Worm (Caenorhabditis elegans): Measurements from ENCODE around the gene Y17D7B.4.

Y17D7B.4 gene

ce11 chrV:18776245-18776737 lies at the start of gene Y17D7B.4:
Gene Y17D7B.4, minus strand, starts transcription at chrV:18776687.
- TF ChIP-seq W03F9.2 (tag; optimal IDR thresholded peaks at IDR 0.05) (no peak), him-1 (tag; optimal IDR thresholded peaks at IDR 0.05) (no peak), dao-5 (tag; optimal IDR thresholded peaks at IDR 0.05) (no peak)

ce11 chrV:18821569-18821968 lies 45.1 kb upstream of the Y17D7B.4 start:
- TF ChIP-seq dao-5 (tag; optimal IDR thresholded peaks at IDR 0.05): no peak
- no peak for TF ChIP-seq W03F9.2 (tag; optimal IDR thresholded peaks at IDR 0.05)
- TF ChIP-seq him-1 (tag; optimal IDR thresholded peaks at IDR 0.05): no peak

- TF ChIP-seq W03F9.2 (tag; optimal IDR thresholded peaks at IDR 0.05) (no peak), dao-5 (tag; optimal IDR thresholded peaks at IDR 0.05) (no peak), him-1 (tag; optimal IDR thresholded peaks at IDR 0.05) (no peak)
Observed at ce11 chrV:18819643-18820042, 43.2 kb upstream of the Y17D7B.4 start, which contains the start of gene ncs-5. Gene ncs-5, plus strand, starts transcription at chrV:18819766.

- TF ChIP-seq dao-5 (tag; optimal IDR thresholded peaks at IDR 0.05): no peak
- TF ChIP-seq him-1 (tag; optimal IDR thresholded peaks at IDR 0.05): no peak
- TF ChIP-seq W03F9.2 (tag; optimal IDR thresholded peaks at IDR 0.05): no peak
Observed at ce11 chrV:18811360-18811759, 34.9 kb upstream of the Y17D7B.4 start, which contains the start of gene C54E10.7. Gene C54E10.7, plus strand, starts transcription at chrV:18811660.

ce11 chrV:18810705-18811104 lies 34.2 kb upstream of the Y17D7B.4 start, which contains the start of gene C54E10.3:
Gene C54E10.3, plus strand, starts transcription at chrV:18811005.
- TF ChIP-seq W03F9.2 (tag; optimal IDR thresholded peaks at IDR 0.05) (no peak), dao-5 (tag; optimal IDR thresholded peaks at IDR 0.05) (no peak), him-1 (tag; optimal IDR thresholded peaks at IDR 0.05) (no peak)

- TF ChIP-seq dao-5 (tag; optimal IDR thresholded peaks at IDR 0.05) (no peak), W03F9.2 (tag; optimal IDR thresholded peaks at IDR 0.05) (no peak), him-1 (tag; optimal IDR thresholded peaks at IDR 0.05) (no peak)
Observed at ce11 chrV:18808621-18809020, 32.1 kb upstream of the Y17D7B.4 start, which contains the start of gene C54E10.6. Gene C54E10.6, minus strand, starts transcription at chrV:18808729.

ce11 chrV:18806409-18806808 lies 29.9 kb upstream of the Y17D7B.4 start, which contains the start of gene sri-10:
Gene sri-10, minus strand, starts transcription at chrV:18806509.
- TF ChIP-seq W03F9.2 (tag; optimal IDR thresholded peaks at IDR 0.05) (no peak), him-1 (tag; optimal IDR thresholded peaks at IDR 0.05) (no peak)

- no peak for TF ChIP-seq W03F9.2 (tag; optimal IDR thresholded peaks at IDR 0.05)
Observed at ce11 chrV:18803260-18803659, 26.8 kb upstream of the Y17D7B.4 start, which contains the start of gene C54E10.10. Gene C54E10.10, minus strand, starts transcription at chrV:18803360.

- TF ChIP-seq dao-5 (tag; optimal IDR thresholded peaks at IDR 0.05): no peak
- TF ChIP-seq him-1 (tag; optimal IDR thresholded peaks at IDR 0.05): no peak
- TF ChIP-seq W03F9.2 (tag; optimal IDR thresholded peaks at IDR 0.05): no peak
Observed at ce11 chrV:18802077-18802476, 25.6 kb upstream of the Y17D7B.4 start, which contains the start of gene C54E10.11. Gene C54E10.11, minus strand, starts transcription at chrV:18802177.

- no peak for TF ChIP-seq W03F9.2 (tag; optimal IDR thresholded peaks at IDR 0.05)
- no peak for TF ChIP-seq dao-5 (tag; optimal IDR thresholded peaks at IDR 0.05)
- no peak for TF ChIP-seq him-1 (tag; optimal IDR thresholded peaks at IDR 0.05)
Observed at ce11 chrV:18800811-18801210, 24.3 kb upstream of the Y17D7B.4 start, which contains the start of gene nhr-170. Gene nhr-170, minus strand, starts transcription at chrV:18800826.

ce11 chrV:18790658-18791057 lies 14.2 kb upstream of the Y17D7B.4 start, which contains the start of gene nhr-231:
Gene nhr-231, plus strand, starts transcription at chrV:18790958.
- TF ChIP-seq him-1 (tag; optimal IDR thresholded peaks at IDR 0.05): no peak
- TF ChIP-seq W03F9.2 (tag; optimal IDR thresholded peaks at IDR 0.05): no peak
- TF ChIP-seq dao-5 (tag; optimal IDR thresholded peaks at IDR 0.05): no peak

ce11 chrV:18787417-18787918 lies 11.0 kb upstream of the Y17D7B.4 start, which contains the start of gene Y17D7B.2:
Gene Y17D7B.2, plus strand, starts transcription at chrV:18787739.
- TF ChIP-seq dao-5 (tag; optimal IDR thresholded peaks at IDR 0.05) (no peak), W03F9.2 (tag; optimal IDR thresholded peaks at IDR 0.05) (no peak), him-1 (tag; optimal IDR thresholded peaks at IDR 0.05) (no peak)

ce11 chrV:18786694-18787093 lies 10.2 kb upstream of the Y17D7B.4 start, which contains the start of gene Y17D7B.3:
Gene Y17D7B.3, minus strand, starts transcription at chrV:18786794.
- TF ChIP-seq him-1 (tag; optimal IDR thresholded peaks at IDR 0.05): no peak
- TF ChIP-seq dao-5 (tag; optimal IDR thresholded peaks at IDR 0.05): no peak
- no peak for TF ChIP-seq W03F9.2 (tag; optimal IDR thresholded peaks at IDR 0.05)

ce11 chrV:18783474-18783873 lies 7.0 kb upstream of the Y17D7B.4 start, which contains the start of gene Y17D7B.10:
Gene Y17D7B.10, plus strand, starts transcription at chrV:18783716.
- TF ChIP-seq W03F9.2 (tag; optimal IDR thresholded peaks at IDR 0.05) (no peak), him-1 (tag; optimal IDR thresholded peaks at IDR 0.05) (no peak), dao-5 (tag; optimal IDR thresholded peaks at IDR 0.05) (no peak)

All from whole organism, L4/young adult.